Worm (Caenorhabditis elegans) whole organism, L4 larva: ENCODE measurements around the gene R13A5.15.

ENCODE experiments used
- ama-1 ChIP-seq: fragments of 150-350 bp; optimal IDR thresholded peaks from 2 replicates; lab custom pipeline; 2014; ENCODE audit warnings: inconsistent platforms, mixed read lengths
- ceh-28 ChIP-seq: fragments of 150-350 bp; optimal IDR thresholded peaks from 2 replicates; lab custom pipeline; 2014; ENCODE audit warnings: missing biosample characterization, missing genetic modification reagents, missing genetic modification characterization
- daf-8 ChIP-seq: fragments of 200-800 bp; sonication (Bioruptor generic); IDR thresholded peaks from 2 replicates; pipeline ENCODE4 v1.3.6; 2022; ENCODE audit warnings: missing genetic modification characterization, missing compliant biosample characterization
- fos-1 ChIP-seq: fragments of 150-350 bp; optimal IDR thresholded peaks from 2 replicates; lab custom pipeline; 2014; ENCODE audit warnings: missing biosample characterization, missing genetic modification characterization
- hlh-11 ChIP-seq: fragments of 200-800 bp; sonication (Bioruptor generic); optimal IDR thresholded peaks from 2 replicates; lab custom pipeline; 2018; ENCODE audit warnings: mild to moderate bottlenecking, missing genetic modification characterization, missing compliant biosample characterization
- hlh-30 ChIP-seq: sonication (generic microtip); optimal IDR thresholded peaks from 2 replicates; lab custom pipeline; 2017; ENCODE audit warnings: antibody characterized with exemption, mild to moderate bottlenecking, missing genetic modification characterization, missing compliant biosample characterization; ENCODE audit not compliant: insufficient read depth
- nhr-237 ChIP-seq: sonication (generic microtip); optimal IDR thresholded peaks from 2 replicates; lab custom pipeline; 2017; ENCODE audit warnings: missing biosample characterization, missing genetic modification characterization
- nhr-76 ChIP-seq: fragments of 150-350 bp; optimal IDR thresholded peaks from 2 replicates; lab custom pipeline; 2014; ENCODE audit warnings: missing biosample characterization, missing genetic modification characterization
- ztf-11 ChIP-seq: fragments of 150-350 bp; optimal IDR thresholded peaks from 2 replicates; lab custom pipeline; 2014; ENCODE audit warnings: missing biosample characterization, missing genetic modification characterization

ce11 chrIII:7618294-7618693 lies 30.2 kb upstream of the R13A5.15 start:
- no peak for TF ChIP-seq fos-1 (tag; lab: Kevin White, UChicago)
- peak; percentile 15 for TF ChIP-seq hlh-11
- TF ChIP-seq ztf-11 = no peak
- TF ChIP-seq nhr-237 (tag; lab: Kevin White, UChicago) = no peak
- TF ChIP-seq daf-8 (GFP tag; lab: Robert Waterston, UW) = no peak
- no peak for TF ChIP-seq ama-1 (lab: Kevin White, UChicago)
- TF ChIP-seq ceh-28 (tag; lab: Kevin White, UChicago) = no peak
- TF ChIP-seq hlh-30 (tag; lab: Kevin White, UChicago) = peak; percentile 56
- no peak for TF ChIP-seq nhr-76 (tag; lab: Kevin White, UChicago)
